Worm (Caenorhabditis elegans) whole organism, young adult: ENCODE measurements around the gene myrf-1.

Source experiments
- B0336.3 ChIP-seq: fragments of 200-800 bp; sonication (Bioruptor generic); IDR thresholded peaks from 2 replicates; pipeline ENCODE4 v1.3.6; 2022; ENCODE audit warnings: missing genetic modification characterization, missing compliant biosample characterization
- F57C9.4 ChIP-seq: sonication (generic microtip); optimal IDR thresholded peaks from 2 replicates; lab custom pipeline; 2017; ENCODE audit warnings: mild to moderate bottlenecking, missing genetic modification characterization, missing compliant biosample characterization
- Y53G8AR.9 ChIP-seq: fragments of 200-800 bp; sonication (Bioruptor generic); conservative IDR thresholded peaks from 2 replicates; pipeline ENCODE4 v1.3.6; 2022; ENCODE audit warnings: missing genetic modification reagents, missing genetic modification characterization, missing compliant biosample characterization
- Y67H2A.10 ChIP-seq: fragments of 200-800 bp; sonication (Bioruptor generic); conservative IDR thresholded peaks from 2 replicates; pipeline ENCODE4 v1.3.6; 2022; ENCODE audit warnings: missing genetic modification reagents, missing genetic modification characterization, missing compliant biosample characterization
- Y79H2A.3 ChIP-seq: fragments of 200-800 bp; sonication (Bioruptor generic); conservative IDR thresholded peaks from 2 replicates; pipeline ENCODE4 v1.3.6; 2022; ENCODE audit warnings: missing genetic modification reagents, missing genetic modification characterization, missing compliant biosample characterization
- ama-1 ChIP-seq, 3 experiments: fragments of 150-350 bp in 1 of 3; sonication (generic microtip) in 2 of 3; optimal IDR thresholded peaks; 2 replicates each; lab custom pipeline; 2014 to 2018; ENCODE audit warnings: missing biosample characterization in 2 of 3, missing genetic modification characterization in 2 of 3, missing genetic modification reagents in 2 of 3
- aptf-3 ChIP-seq: fragments of 200-800 bp; sonication (Bioruptor generic); IDR thresholded peaks from 2 replicates; pipeline ENCODE4 v1.3.6; 2022; ENCODE audit warnings: missing genetic modification characterization, missing compliant biosample characterization
- atf-7 ChIP-seq: sonication (generic microtip); optimal IDR thresholded peaks from 2 replicates; lab custom pipeline; 2017; ENCODE audit warnings: mild to moderate bottlenecking, missing genetic modification characterization, missing compliant biosample characterization
- attf-3 ChIP-seq: fragments of 200-800 bp; sonication (Bioruptor generic); conservative IDR thresholded peaks from 2 replicates; pipeline ENCODE4 v1.3.6; 2022; ENCODE audit warnings: missing genetic modification reagents, missing genetic modification characterization, missing compliant biosample characterization
- attf-5 ChIP-seq: fragments of 200-800 bp; sonication (Bioruptor generic); optimal IDR thresholded peaks from 2 replicates; lab custom pipeline; 2018; ENCODE audit warnings: mild to moderate bottlenecking, missing genetic modification characterization, missing compliant biosample characterization
- attf-6 ChIP-seq: fragments of 200-800 bp; sonication (Bioruptor generic); IDR thresholded peaks from 2 replicates; pipeline ENCODE4 v1.3.6; 2022; ENCODE audit warnings: missing genetic modification reagents, missing genetic modification characterization, missing compliant biosample characterization
- cebp-2 ChIP-seq: fragments of 200-800 bp; sonication (Bioruptor generic); IDR thresholded peaks from 2 replicates; pipeline ENCODE4 v1.3.6; 2022; ENCODE audit warnings: missing genetic modification characterization, missing compliant biosample characterization
- ceh-100 ChIP-seq: fragments of 200-800 bp; sonication (Bioruptor generic); IDR thresholded peaks from 2 replicates; pipeline ENCODE4 v1.3.6; 2022; ENCODE audit warnings: missing genetic modification reagents, missing genetic modification characterization, missing compliant biosample characterization
- ceh-58 ChIP-seq: fragments of 200-800 bp; sonication (Bioruptor generic); IDR thresholded peaks from 2 replicates; pipeline ENCODE4 v1.3.6; 2022; ENCODE audit warnings: missing genetic modification characterization, missing compliant biosample characterization
- ceh-91 ChIP-seq: fragments of 200-800 bp; sonication (Bioruptor generic); IDR thresholded peaks from 2 replicates; pipeline ENCODE4 v1.3.6; 2022; ENCODE audit warnings: missing genetic modification reagents, missing genetic modification characterization, missing compliant biosample characterization
- chd-7 ChIP-seq: sonication (generic microtip); optimal IDR thresholded peaks from 2 replicates; lab custom pipeline; 2016; ENCODE audit warnings: mild to moderate bottlenecking, missing genetic modification characterization, moderate library complexity, missing compliant biosample characterization
- egl-44 ChIP-seq: fragments of 200-800 bp; sonication (Bioruptor generic); IDR thresholded peaks from 2 replicates; pipeline ENCODE4 v1.3.6; 2022; ENCODE audit warnings: missing genetic modification reagents, missing genetic modification characterization, missing compliant biosample characterization
- ekl-4 ChIP-seq: fragments of 200-800 bp; sonication (Bioruptor generic); IDR thresholded peaks from 2 replicates; pipeline ENCODE4 v1.3.6; 2022; ENCODE audit warnings: missing genetic modification reagents, missing genetic modification characterization, missing compliant biosample characterization
- fkh-3 ChIP-seq: sonication (generic microtip); optimal IDR thresholded peaks from 2 replicates; lab custom pipeline; 2016; ENCODE audit warnings: mild to moderate bottlenecking, missing genetic modification characterization, missing compliant biosample characterization
- gei-17 ChIP-seq: fragments of 200-800 bp; sonication (Bioruptor generic); optimal IDR thresholded peaks from 2 replicates; lab custom pipeline; 2018; ENCODE audit warnings: mild to moderate bottlenecking, missing genetic modification characterization, missing compliant biosample characterization
- hmg-1.2 ChIP-seq: fragments of 200-800 bp; sonication (Bioruptor generic); IDR thresholded peaks from 2 replicates; pipeline ENCODE4 v1.3.6; 2022; ENCODE audit warnings: missing genetic modification reagents, missing genetic modification characterization, missing compliant biosample characterization
- hsf-1 ChIP-seq: fragments of 200-800 bp; sonication (Bioruptor generic); IDR thresholded peaks from 2 replicates; pipeline ENCODE4 v1.3.6; 2022; ENCODE audit warnings: missing genetic modification reagents, missing genetic modification characterization, missing compliant biosample characterization
- lin-26 ChIP-seq: fragments of 200-800 bp; sonication (Bioruptor generic); IDR thresholded peaks from 2 replicates; pipeline ENCODE4 v1.3.6; 2022; ENCODE audit warnings: missing genetic modification reagents, missing genetic modification characterization, missing compliant biosample characterization
- lin-35 ChIP-seq, 3 experiments: fragments of 150-350 bp in 2 of 3; sonication (generic microtip) in 1 of 3; optimal IDR thresholded peaks; 2 replicates each; lab custom pipeline; 2014 to 2018; ENCODE audit warnings: missing biosample characterization in 3 of 3, missing genetic modification characterization in 3 of 3, missing genetic modification reagents in 3 of 3
- madf-3 ChIP-seq: fragments of 200-800 bp; sonication (Bioruptor generic); IDR thresholded peaks from 2 replicates; pipeline ENCODE4 v1.3.6; 2022; ENCODE audit warnings: missing genetic modification reagents, missing genetic modification characterization, missing compliant biosample characterization
- mes-4 ChIP-seq: sonication (generic microtip); optimal IDR thresholded peaks from 2 replicates; lab custom pipeline; 2016; ENCODE audit warnings: missing genotype, missing genetic modification characterization, missing compliant biosample characterization
- nfyb-1 ChIP-seq: fragments of 200-800 bp; sonication (Bioruptor generic); IDR thresholded peaks from 2 replicates; pipeline ENCODE4 v1.3.6; 2022; ENCODE audit warnings: missing genetic modification reagents, missing genetic modification characterization, missing compliant biosample characterization
- nhr-27 ChIP-seq: fragments of 200-800 bp; sonication (Bioruptor generic); optimal IDR thresholded peaks from 2 replicates; lab custom pipeline; 2018; ENCODE audit warnings: mild to moderate bottlenecking, missing genetic modification characterization, moderate library complexity, missing compliant biosample characterization
- nhr-90 ChIP-seq: sonication (generic microtip); optimal IDR thresholded peaks from 2 replicates; lab custom pipeline; 2016; ENCODE audit warnings: missing genotype, mild to moderate bottlenecking, missing genetic modification characterization, missing compliant biosample characterization
- pbrm-1 ChIP-seq: fragments of 200-800 bp; sonication (Bioruptor generic); IDR thresholded peaks from 2 replicates; pipeline ENCODE4 v1.3.6; 2022; ENCODE audit warnings: missing genetic modification reagents, missing genetic modification characterization, missing compliant biosample characterization
- repo-1 ChIP-seq: sonication (generic microtip); optimal IDR thresholded peaks from 2 replicates; lab custom pipeline; 2017; ENCODE audit warnings: mild to moderate bottlenecking, missing genetic modification characterization, missing compliant biosample characterization
- rpc-1 ChIP-seq, 2 experiments: fragments of 150-350 bp in 1 of 2; sonication (generic microtip) in 1 of 2; optimal IDR thresholded peaks; 2 replicates each; lab custom pipeline; 2014 to 2018; ENCODE audit warnings: missing biosample characterization in 1 of 2, missing genetic modification characterization in 1 of 2, missing genetic modification reagents in 1 of 2, missing genotype in 1 of 2
- snpc-1.3 ChIP-seq: sonication (generic microtip); optimal IDR thresholded peaks from 2 replicates; lab custom pipeline; 2017; ENCODE audit warnings: missing genetic modification characterization, mild to moderate bottlenecking, missing compliant biosample characterization, antibody characterized with exemption, moderate library complexity, missing genotype, missing genetic modification reagents; ENCODE audit not compliant: insufficient read depth
- tlf-1 ChIP-seq: fragments of 200-800 bp; sonication (Bioruptor generic); optimal IDR thresholded peaks from 2 replicates; lab custom pipeline; 2018; ENCODE audit warnings: mild to moderate bottlenecking, missing genetic modification characterization, missing compliant biosample characterization
- zfh-2 ChIP-seq: fragments of 200-800 bp; sonication (Bioruptor generic); conservative IDR thresholded peaks from 2 replicates; pipeline ENCODE4 v1.3.6; 2022; ENCODE audit warnings: missing genetic modification reagents, missing genetic modification characterization, missing compliant biosample characterization
- ztf-22 ChIP-seq: fragments of 200-800 bp; sonication (Bioruptor generic); optimal IDR thresholded peaks from 2 replicates; lab custom pipeline; 2018; ENCODE audit warnings: mild to moderate bottlenecking, missing genetic modification characterization, moderate library complexity, missing compliant biosample characterization

myrf-1 gene

ce11 chrII:10545924-10546783 is 43.8 kb upstream of the myrf-1 start:
- peak; percentile 66; the same call in 1 of the 2 replicates for TF ChIP-seq egl-44 (GFP tag; lab: Robert Waterston, UW)
- TF ChIP-seq gei-17 (GFP tag; lab: Kevin White, UChicago) = no peak
- peak in 1 of 3 experiments; percentile 20 for TF ChIP-seq lin-35 (GFP tag; optimal IDR thresholded peaks at IDR 0.05; lab: Kevin White, UChicago)
- peak; percentile 39 for TF ChIP-seq tlf-1 (GFP tag; lab: Kevin White, UChicago)
- TF ChIP-seq ekl-4 (GFP tag; lab: Robert Waterston, UW) = peak; percentile 27; the same call in 1 of the 2 replicates
- TF ChIP-seq hmg-1.2 (GFP tag; lab: Robert Waterston, UW) = peak; percentile 18; the same call in 1 of the 2 replicates
- 0 out of 2 replicates have a peak, but pooled peaks have one; percentile 8 for TF ChIP-seq Y79H2A.3 (GFP tag; lab: Robert Waterston, UW)
- no peak for TF ChIP-seq ztf-22 (GFP tag; lab: Kevin White, UChicago)
- TF ChIP-seq nhr-27 (tag; lab: Kevin White, UChicago) = no peak
- TF ChIP-seq cebp-2 (GFP tag; lab: Robert Waterston, UW) = 0 out of 2 replicates have a peak, but pooled peaks have one; percentile 24
- peak; percentile 73 for TF ChIP-seq repo-1 (tag; lab: Kevin White, UChicago)
- TF ChIP-seq Y67H2A.10 (GFP tag; lab: Robert Waterston, UW) = no peak
- 0 out of 2 replicates have a peak, but pooled peaks have one; percentile 8 for TF ChIP-seq ceh-100 (GFP tag; lab: Robert Waterston, UW)
- TF ChIP-seq fkh-3 = peak; percentile 55
- peak; percentile 74 for TF ChIP-seq ama-1 (optimal IDR thresholded peaks at IDR 0.05; lab: Kevin White, UChicago)
- no peak for TF ChIP-seq ama-1 (GFP tag; optimal IDR thresholded peaks at IDR 0.05; lab: Kevin White, UChicago)
- peak; percentile 12 for TF ChIP-seq rpc-1 (optimal IDR thresholded peaks at IDR 0.05; lab: Kevin White, UChicago)
- TF ChIP-seq rpc-1 (tag; optimal IDR thresholded peaks at IDR 0.05; lab: Kevin White, UChicago) = no peak
- 0 out of 2 replicates have a peak, but pooled peaks have one; percentile 26 for TF ChIP-seq attf-6
- peak; percentile 3; the same call in 1 of the 2 replicates for TF ChIP-seq B0336.3 (GFP tag; lab: Robert Waterston, UW)
- peak; percentile 6; the same call in 1 of the 2 replicates for TF ChIP-seq aptf-3 (GFP tag; lab: Robert Waterston, UW)
- TF ChIP-seq chd-7 (tag; lab: Kevin White, UChicago) = peak; percentile 17
- peak; percentile 82 for TF ChIP-seq lin-26
- no peak for TF ChIP-seq snpc-1.3
- peak; percentile 59; the same call in 1 of the 2 replicates for TF ChIP-seq pbrm-1 (GFP tag; lab: Robert Waterston, UW)
- peak; percentile 35 for TF ChIP-seq nhr-90 (tag; lab: Kevin White, UChicago)
- no peak for TF ChIP-seq F57C9.4
- TF ChIP-seq hsf-1 (GFP tag; lab: Robert Waterston, UW) = peak; percentile 85
- TF ChIP-seq attf-3 (GFP tag; lab: Robert Waterston, UW) = 0 out of 2 replicates have a peak, but pooled peaks have one; percentile 20
- peak; percentile 42 for TF ChIP-seq atf-7 (tag; lab: Kevin White, UChicago)
- peak; percentile 32; the same call in 1 of the 2 replicates for TF ChIP-seq Y53G8AR.9 (GFP tag; lab: Robert Waterston, UW)
- peak; percentile 73 for TF ChIP-seq nfyb-1 (GFP tag; lab: Robert Waterston, UW)
- no peak for TF ChIP-seq mes-4 (tag; lab: Kevin White, UChicago)
- no peak for TF ChIP-seq attf-5 (GFP tag; lab: Kevin White, UChicago)
- peak; percentile 70 for TF ChIP-seq madf-3
- peak; percentile 52 for TF ChIP-seq zfh-2
- no peak for TF ChIP-seq ceh-58 (GFP tag; lab: Robert Waterston, UW)
- no peak for TF ChIP-seq ceh-91
